Worm (Caenorhabditis elegans) whole organism, L2 larva: ENCODE data around the gene Y62H9A.13.

Source experiments
- C34F6.9 ChIP-seq: fragments of 150-350 bp; optimal IDR thresholded peaks from 2 replicates; lab custom pipeline; 2014; ENCODE audit warnings: missing biosample characterization, missing genetic modification characterization
- R02D3.7 ChIP-seq: fragments of 150-350 bp; optimal IDR thresholded peaks from 2 replicates; lab custom pipeline; 2014; ENCODE audit warnings: missing biosample characterization, missing genetic modification characterization
- ZK546.5 ChIP-seq: sonication (generic microtip); optimal IDR thresholded peaks from 2 replicates; lab custom pipeline; 2017; ENCODE audit warnings: missing biosample characterization, missing genetic modification characterization
- ceh-16 ChIP-seq: fragments of 150-350 bp; optimal IDR thresholded peaks from 2 replicates; lab custom pipeline; 2014; ENCODE audit warnings: missing biosample characterization, missing genetic modification characterization
- ceh-82 ChIP-seq: fragments of 150-350 bp; optimal IDR thresholded peaks from 2 replicates; lab custom pipeline; 2014; ENCODE audit warnings: missing biosample characterization, missing genetic modification characterization
- egl-27 ChIP-seq: sonication (generic microtip); optimal IDR thresholded peaks from 3 replicates; lab custom pipeline; 2017; ENCODE audit warnings: missing biosample characterization, missing genetic modification reagents, missing genetic modification characterization
- elt-1 ChIP-seq: fragments of 150-350 bp; optimal IDR thresholded peaks from 2 replicates; lab custom pipeline; 2014; ENCODE audit warnings: missing biosample characterization, missing genetic modification characterization
- fos-1 ChIP-seq: fragments of 150-350 bp; optimal IDR thresholded peaks from 2 replicates; lab custom pipeline; 2014; ENCODE audit warnings: missing biosample characterization, missing genetic modification characterization
- lin-11 ChIP-seq: fragments of 150-350 bp; sonication (generic microtip); optimal IDR thresholded peaks from 2 replicates; lab custom pipeline; 2014; ENCODE audit warnings: missing biosample characterization, missing genetic modification characterization, inconsistent platforms, mixed read lengths
- lin-39 ChIP-seq: fragments of 150-350 bp; optimal IDR thresholded peaks from 2 replicates; lab custom pipeline; 2014; ENCODE audit warnings: missing biosample characterization, missing genetic modification reagents, missing genetic modification characterization
- mab-5 ChIP-seq: fragments of 150-350 bp; optimal IDR thresholded peaks from 2 replicates; lab custom pipeline; 2014; ENCODE audit warnings: missing biosample characterization, missing genetic modification characterization
- mbf-1 ChIP-seq: sonication (generic microtip); optimal IDR thresholded peaks from 2 replicates; lab custom pipeline; 2017; ENCODE audit warnings: missing biosample characterization, missing genetic modification characterization
- mdl-1 ChIP-seq, 2 experiments: fragments of 150-350 bp in 1 of 2; sonication (generic microtip) in 1 of 2; optimal IDR thresholded peaks; 2 replicates each; lab custom pipeline; 2017; ENCODE audit warnings: missing biosample characterization in 2 of 2, missing genetic modification characterization in 2 of 2
- nhr-10 ChIP-seq: sonication (generic microtip); optimal IDR thresholded peaks from 2 replicates; lab custom pipeline; 2017; ENCODE audit warnings: missing biosample characterization, missing genetic modification characterization
- nhr-11 ChIP-seq: fragments of 150-350 bp; optimal IDR thresholded peaks from 2 replicates; lab custom pipeline; 2014; ENCODE audit warnings: missing biosample characterization, missing genetic modification characterization
- nhr-12 ChIP-seq: fragments of 150-350 bp; optimal IDR thresholded peaks from 2 replicates; lab custom pipeline; 2014; ENCODE audit warnings: missing biosample characterization, missing genetic modification characterization
- nhr-129 ChIP-seq: fragments of 150-350 bp; optimal IDR thresholded peaks from 2 replicates; lab custom pipeline; 2014; ENCODE audit warnings: missing biosample characterization, missing genetic modification characterization
- nhr-23 ChIP-seq: fragments of 150-350 bp; optimal IDR thresholded peaks from 2 replicates; lab custom pipeline; 2014; ENCODE audit warnings: missing biosample characterization, missing genetic modification reagents, missing genetic modification characterization
- nhr-237 ChIP-seq: fragments of 150-350 bp; optimal IDR thresholded peaks from 2 replicates; lab custom pipeline; 2014; ENCODE audit warnings: missing biosample characterization, missing genetic modification characterization
- nhr-25 ChIP-seq: fragments of 150-350 bp; sonication (generic microtip); optimal IDR thresholded peaks from 3 replicates; lab custom pipeline; 2014; ENCODE audit warnings: missing biosample characterization, missing genetic modification characterization
- nhr-6 ChIP-seq: fragments of 150-350 bp; optimal IDR thresholded peaks from 2 replicates; lab custom pipeline; 2014; ENCODE audit warnings: missing biosample characterization, missing genetic modification characterization
- nhr-77 ChIP-seq: fragments of 150-350 bp; optimal IDR thresholded peaks from 2 replicates; lab custom pipeline; 2014; ENCODE audit warnings: missing biosample characterization, missing genetic modification characterization
- peb-1 ChIP-seq: fragments of 150-350 bp; optimal IDR thresholded peaks from 2 replicates; lab custom pipeline; 2014; ENCODE audit warnings: missing biosample characterization, missing genetic modification characterization
- sem-4 ChIP-seq: fragments of 150-350 bp; optimal IDR thresholded peaks from 2 replicates; lab custom pipeline; 2014; ENCODE audit warnings: missing biosample characterization, missing genetic modification reagents, missing genetic modification characterization
- skn-1 ChIP-seq: sonication (generic microtip); optimal IDR thresholded peaks from 2 replicates; lab custom pipeline; 2017; ENCODE audit warnings: missing biosample characterization, missing genetic modification characterization
- sma-3 ChIP-seq: sonication (generic microtip); optimal IDR thresholded peaks from 2 replicates; lab custom pipeline; 2016; ENCODE audit warnings: missing genetic modification reagents, missing genetic modification characterization, missing compliant biosample characterization
- sma-9 ChIP-seq, 2 experiments: fragments of 150-350 bp in 1 of 2; sonication (generic microtip) in 1 of 2; optimal IDR thresholded peaks; 2 replicates each; lab custom pipeline; 2014 to 2016; ENCODE audit warnings: missing genetic modification characterization in 2 of 2, mild to moderate bottlenecking in 1 of 2, missing biosample characterization in 1 of 2, missing compliant biosample characterization in 1 of 2, missing genetic modification reagents in 1 of 2, moderate library complexity in 1 of 2
- snpc-4 ChIP-seq: fragments of 150-350 bp; optimal IDR thresholded peaks from 2 replicates; lab custom pipeline; 2014; ENCODE audit warnings: missing biosample characterization, missing genetic modification characterization
- unc-39 ChIP-seq: fragments of 150-350 bp; optimal IDR thresholded peaks from 2 replicates; lab custom pipeline; 2014; ENCODE audit warnings: missing biosample characterization, missing genetic modification characterization
- unc-55 ChIP-seq: fragments of 150-350 bp; sonication (generic microtip); optimal IDR thresholded peaks from 3 replicates; lab custom pipeline; 2014; ENCODE audit warnings: missing biosample characterization, missing genetic modification reagents, missing genetic modification characterization
- zag-1 ChIP-seq: fragments of 150-350 bp; optimal IDR thresholded peaks from 2 replicates; lab custom pipeline; 2014; ENCODE audit warnings: missing biosample characterization, missing genetic modification characterization
- ztf-11 ChIP-seq: sonication (generic microtip); optimal IDR thresholded peaks from 2 replicates; lab custom pipeline; 2017; ENCODE audit warnings: missing biosample characterization, missing genetic modification characterization
- ztf-4 ChIP-seq: fragments of 150-350 bp; optimal IDR thresholded peaks from 2 replicates; lab custom pipeline; 2014; ENCODE audit warnings: missing biosample characterization, missing genetic modification characterization

The Y62H9A.13 gene

ce11 chrX:11906626-11907025 is 10.2 kb upstream of the Y62H9A.13 start:
- TF ChIP-seq nhr-237 (tag; lab: Kevin White, UChicago): no peak
- TF ChIP-seq peb-1 (tag; lab: Kevin White, UChicago): no peak
- no peak for TF ChIP-seq ZK546.5 (tag; lab: Kevin White, UChicago)
- TF ChIP-seq nhr-77 (tag; lab: Kevin White, UChicago): no peak
- TF ChIP-seq R02D3.7: no peak
- no peak for TF ChIP-seq ztf-11 (tag; lab: Kevin White, UChicago)
- TF ChIP-seq zag-1 (tag; lab: Kevin White, UChicago): no peak
- no peak for TF ChIP-seq nhr-23 (tag; lab: Kevin White, UChicago)
- no peak for TF ChIP-seq nhr-6 (tag; lab: Kevin White, UChicago)
- TF ChIP-seq nhr-25: no peak
- TF ChIP-seq skn-1 (tag; lab: Kevin White, UChicago): no peak
- no peak for TF ChIP-seq egl-27 (tag; lab: Kevin White, UChicago)
- TF ChIP-seq nhr-10 (tag; lab: Kevin White, UChicago): no peak
- no peak for TF ChIP-seq mdl-1 (tag; optimal IDR thresholded peaks at IDR 0.05; lab: Kevin White, UChicago)
- TF ChIP-seq snpc-4: no peak
- TF ChIP-seq ztf-4 (tag; lab: Kevin White, UChicago): no peak
- no peak for TF ChIP-seq sma-3 (GFP tag; lab: Kevin White, UChicago)
- TF ChIP-seq ceh-16 (tag; lab: Kevin White, UChicago): no peak
- no peak for TF ChIP-seq mbf-1
- TF ChIP-seq lin-39: no peak

ce11 chrX:11907263-11907662 is 9.5 kb upstream of the Y62H9A.13 start, which contains the start of gene Y62H9A.11:
TSS of gene Y62H9A.11 (minus strand) at chrX:11907363.
- TF ChIP-seq ztf-4 (tag; lab: Kevin White, UChicago) (no peak), nhr-12 (no peak), nhr-237 (tag; lab: Kevin White, UChicago) (no peak), fos-1 (no peak), nhr-25 (no peak), unc-55 (GFP tag; lab: Kevin White, UChicago) (no peak), unc-39 (tag; lab: Kevin White, UChicago) (no peak), sma-9 (GFP tag; optimal IDR thresholded peaks at IDR 0.05; lab: Kevin White, UChicago) (no peak), sma-9 (tag; optimal IDR thresholded peaks at IDR 0.05; lab: Kevin White, UChicago) (no peak), skn-1 (tag; lab: Kevin White, UChicago) (no peak)
- TF ChIP-seq, all 48 proteins: peak for 0

ce11 chrX:11908226-11908625 is 8.6 kb upstream of the Y62H9A.13 start:
- TF ChIP-seq fos-1 (no peak), ceh-82 (tag; lab: Kevin White, UChicago) (no peak), nhr-237 (tag; lab: Kevin White, UChicago) (no peak), nhr-129 (tag; lab: Kevin White, UChicago) (no peak), nhr-23 (tag; lab: Kevin White, UChicago) (no peak), sem-4 (tag; lab: Kevin White, UChicago) (no peak), nhr-11 (tag; lab: Kevin White, UChicago) (no peak), nhr-25 (no peak), ceh-16 (tag; lab: Kevin White, UChicago) (no peak), nhr-10 (tag; lab: Kevin White, UChicago) (no peak), lin-39 (no peak), mab-5 (tag; lab: Kevin White, UChicago) (no peak)

ce11 chrX:11909168-11909567 is 7.6 kb upstream of the Y62H9A.13 start:
- no peak for TF ChIP-seq sma-3 (GFP tag; lab: Kevin White, UChicago)
- peak; percentile 57 for TF ChIP-seq skn-1 (tag; lab: Kevin White, UChicago)
- peak; percentile 74 for TF ChIP-seq fos-1

- TF ChIP-seq elt-1 (tag; lab: Kevin White, UChicago) (no peak), nhr-25 (no peak), C34F6.9 (tag; lab: Kevin White, UChicago) (no peak), fos-1 (peak; percentile 8)
Observed at ce11 chrX:11910046-11910445, 6.8 kb upstream of the Y62H9A.13 start, which contains the start of gene Y62H9A.15. TSS of gene Y62H9A.15 (minus strand) at chrX:11910145.

ce11 chrX:11913824-11914223 is 3.0 kb upstream of the Y62H9A.13 start, which contains the start of gene Y62H9A.12:
TSS of gene Y62H9A.12 (plus strand) at chrX:11914124.
- TF ChIP-seq lin-11 (tag; lab: Kevin White, UChicago) (no peak), lin-39 (no peak), nhr-77 (tag; lab: Kevin White, UChicago) (no peak)
